Worm (Caenorhabditis elegans): ENCODE results near the gene F42A6.2.
A peak's percentile ranks its signal among the peaks of the same experiment; 100 is the strongest.
"Not testable (repeated sequence)": the region's sequence is repeated elsewhere in the genome, so short reads cannot be mapped to it uniquely, and the experiment has no call there.

The F42A6.2 gene

DNA sequence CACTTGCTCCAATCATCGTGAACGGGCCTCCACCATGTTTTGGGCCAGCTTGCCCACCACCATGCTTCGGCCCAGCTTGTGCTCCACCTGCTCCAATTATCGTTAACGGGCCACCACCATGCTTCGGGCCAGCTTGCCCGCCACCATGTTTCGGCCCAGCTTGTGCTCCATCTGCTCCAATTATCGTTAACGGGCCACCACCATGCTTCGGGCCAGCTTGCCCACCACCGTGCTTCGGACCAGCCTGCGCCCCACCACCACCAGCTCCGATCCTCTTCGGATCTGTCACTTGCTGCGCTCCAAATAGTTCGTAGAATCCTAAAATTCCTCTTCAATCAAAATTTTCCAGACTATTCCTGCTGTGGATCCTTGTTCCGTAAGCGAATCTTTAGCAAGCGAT, 42.0 kb upstream of the F42A6.2 start:
- TF ChIP-seq hmg-4 (GFP tag; optimal IDR thresholded peaks at IDR 0.05) (no peak), sea-1 (GFP tag; conservative IDR thresholded peaks at IDR 0.05) (0 out of 2 replicates have a peak, but pooled peaks have one; percentile 29), F13C5.2 (tag; optimal IDR thresholded peaks at IDR 0.05) (no peak)

ce11 chrIV:3300492-3300891, 40.8 kb upstream of the F42A6.2 start, which contains the start of gene W08E12.5:
W08E12.5 (plus strand) TSS chrIV:3300792.
- TF ChIP-seq hnd-1 (tag; optimal IDR thresholded peaks at IDR 0.05) (no peak), scrt-1 (GFP tag; IDR thresholded peaks at IDR 0.05) (no peak), ceh-36 (tag; optimal IDR thresholded peaks at IDR 0.05) (no peak), sea-1 (GFP tag; conservative IDR thresholded peaks at IDR 0.05) (no peak), hmg-4 (GFP tag; optimal IDR thresholded peaks at IDR 0.05) (no peak), pes-1 (GFP tag; IDR thresholded peaks at IDR 0.05) (no peak), hmbx-1 (tag; optimal IDR thresholded peaks at IDR 0.05) (no peak), tbx-37 (GFP tag; conservative IDR thresholded peaks at IDR 0.05) (no peak), tra-4 (tag; optimal IDR thresholded peaks at IDR 0.05) (no peak)

- TF ChIP-seq tra-4, F13C5.2, hmbx-1 (tag; optimal IDR thresholded peaks at IDR 0.05): not testable (repeated sequence)
Observed at ce11 chrIV:3302058-3302457, 39.2 kb upstream of the F42A6.2 start, which contains the start of gene W08E12.4. W08E12.4 (plus strand) TSS chrIV:3302358.

DNA sequence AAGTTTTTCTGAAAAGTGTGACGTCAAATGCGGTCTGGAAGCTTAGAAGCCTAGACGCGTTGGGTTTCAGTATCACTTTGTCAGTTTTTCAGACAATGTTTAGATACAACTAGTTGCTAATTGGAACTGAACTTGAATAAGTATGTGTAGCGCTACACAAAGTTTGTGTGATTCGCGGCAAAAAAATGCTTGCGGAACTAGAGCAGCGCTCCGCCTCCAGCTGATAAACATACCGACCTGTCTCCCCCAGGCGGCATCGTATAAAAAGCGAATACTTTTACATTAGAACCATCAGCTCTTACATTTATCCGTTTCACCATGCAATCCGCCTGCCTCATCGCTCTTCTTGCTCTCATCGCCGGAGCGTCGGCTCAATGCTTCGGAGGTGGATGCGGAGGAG, 37.6 kb upstream of the F42A6.2 start, which contains the start of gene idpp-12:
TSS of gene idpp-12 (plus strand) at position 301 of the 400 bp plus-strand sequence.
- not testable (repeated sequence) for TF ChIP-seq aly-1 (tag; optimal IDR thresholded peaks at IDR 0.05); F13C5.2 (tag; optimal IDR thresholded peaks at IDR 0.05); tbx-11 (GFP tag; IDR thresholded peaks at IDR 0.05)

- no peak for TF ChIP-seq aly-1 (tag; optimal IDR thresholded peaks at IDR 0.05)
Observed at ce11 chrIV:3305575-3305974, 35.7 kb upstream of the F42A6.2 start, which contains the start of gene W08E12.2. W08E12.2 (plus strand) TSS chrIV:3305875.

DNA sequence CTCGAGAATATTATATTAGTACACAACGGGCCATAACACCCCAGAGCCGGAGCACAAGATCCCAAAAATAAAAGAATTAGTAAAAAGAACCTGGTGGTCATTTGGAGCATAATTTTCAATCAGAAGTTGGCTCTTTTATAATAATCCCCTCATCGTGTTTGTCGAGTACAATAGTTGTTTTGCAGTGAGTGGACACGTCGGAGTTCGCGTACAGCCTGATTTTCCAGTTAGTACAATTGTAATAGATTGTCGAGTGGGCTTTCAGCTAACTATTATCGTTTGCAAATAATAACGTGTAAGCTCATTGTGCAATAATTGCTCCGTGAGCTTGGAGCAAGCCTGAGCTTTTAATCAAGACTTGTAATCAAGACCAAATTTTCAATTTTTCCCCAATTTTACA, 33.8 kb upstream of the F42A6.2 start, which contains the start of gene W08E12.9:
TSS of gene W08E12.9 (minus strand) at position 101 of the 400 bp plus-strand sequence.
- no peak for TF ChIP-seq ceh-36 (tag; optimal IDR thresholded peaks at IDR 0.05)
- no peak for TF ChIP-seq B0310.2 (tag; optimal IDR thresholded peaks at IDR 0.05)
- no peak for TF ChIP-seq tbx-37 (GFP tag; conservative IDR thresholded peaks at IDR 0.05)
- TF ChIP-seq scrt-1 (GFP tag; IDR thresholded peaks at IDR 0.05): no peak
- TF ChIP-seq hmg-4 (GFP tag; optimal IDR thresholded peaks at IDR 0.05): no peak
- no peak for TF ChIP-seq aly-1 (tag; optimal IDR thresholded peaks at IDR 0.05)
- TF ChIP-seq pes-1 (GFP tag; IDR thresholded peaks at IDR 0.05): no peak
- TF ChIP-seq ets-7 (tag; optimal IDR thresholded peaks at IDR 0.05): no peak
- TF ChIP-seq tbx-11 (GFP tag; IDR thresholded peaks at IDR 0.05): no peak
- TF ChIP-seq F13C5.2 (tag; optimal IDR thresholded peaks at IDR 0.05): no peak
- no peak for TF ChIP-seq flt-1 (GFP tag; IDR thresholded peaks at IDR 0.05)
- no peak for TF ChIP-seq hmbx-1 (tag; optimal IDR thresholded peaks at IDR 0.05)
- no peak for TF ChIP-seq ceh-13 (GFP tag; optimal IDR thresholded peaks at IDR 0.05)
- TF ChIP-seq sea-1 (GFP tag; conservative IDR thresholded peaks at IDR 0.05): no peak
- no peak for TF ChIP-seq tra-4 (tag; optimal IDR thresholded peaks at IDR 0.05)
- TF ChIP-seq hnd-1 (tag; optimal IDR thresholded peaks at IDR 0.05): no peak
- no peak for TF ChIP-seq ama-1 (optimal IDR thresholded peaks at IDR 0.05)

- TF ChIP-seq tbx-11 (GFP tag; IDR thresholded peaks at IDR 0.05) (no peak), flt-1 (GFP tag; IDR thresholded peaks at IDR 0.05) (no peak), F13C5.2 (tag; optimal IDR thresholded peaks at IDR 0.05) (no peak), aly-1 (tag; optimal IDR thresholded peaks at IDR 0.05) (no peak), pes-1 (GFP tag; IDR thresholded peaks at IDR 0.05) (no peak), B0310.2 (tag; optimal IDR thresholded peaks at IDR 0.05) (no peak), tra-4 (tag; optimal IDR thresholded peaks at IDR 0.05) (no peak), sea-1 (GFP tag; conservative IDR thresholded peaks at IDR 0.05) (no peak), tbx-37 (GFP tag; conservative IDR thresholded peaks at IDR 0.05) (no peak), scrt-1 (GFP tag; IDR thresholded peaks at IDR 0.05) (no peak), hmg-4 (GFP tag; optimal IDR thresholded peaks at IDR 0.05) (no peak)
Observed at ce11 chrIV:3308885-3309284, 32.4 kb upstream of the F42A6.2 start.

ce11 chrIV:3310662-3311219, 30.5 kb upstream of the F42A6.2 start:
- no peak for TF ChIP-seq hmg-4 (GFP tag; optimal IDR thresholded peaks at IDR 0.05)
- no peak for TF ChIP-seq aly-1 (tag; optimal IDR thresholded peaks at IDR 0.05)
- TF ChIP-seq hnd-1 (tag; optimal IDR thresholded peaks at IDR 0.05): no peak
- TF ChIP-seq ceh-13 (GFP tag; optimal IDR thresholded peaks at IDR 0.05): no peak
- TF ChIP-seq ceh-36 (tag; optimal IDR thresholded peaks at IDR 0.05): no peak
- no peak for TF ChIP-seq flt-1 (GFP tag; IDR thresholded peaks at IDR 0.05)
- TF ChIP-seq hmbx-1 (tag; optimal IDR thresholded peaks at IDR 0.05): no peak
- no peak for TF ChIP-seq tbx-37 (GFP tag; conservative IDR thresholded peaks at IDR 0.05)
- no peak for TF ChIP-seq sea-1 (GFP tag; conservative IDR thresholded peaks at IDR 0.05)
- TF ChIP-seq pes-1 (GFP tag; IDR thresholded peaks at IDR 0.05): no peak
- no peak for TF ChIP-seq tra-4 (tag; optimal IDR thresholded peaks at IDR 0.05)
- TF ChIP-seq tbx-11 (GFP tag; IDR thresholded peaks at IDR 0.05): no peak
- no peak for TF ChIP-seq ama-1 (optimal IDR thresholded peaks at IDR 0.05)
- no peak for TF ChIP-seq B0310.2 (tag; optimal IDR thresholded peaks at IDR 0.05)
- no peak for TF ChIP-seq scrt-1 (GFP tag; IDR thresholded peaks at IDR 0.05)
- no peak for TF ChIP-seq ets-7 (tag; optimal IDR thresholded peaks at IDR 0.05)
- no peak for TF ChIP-seq F13C5.2 (tag; optimal IDR thresholded peaks at IDR 0.05)

Measured in whole organism, early embryonic.